Worm (Caenorhabditis elegans): ENCODE data around the gene nhr-210.

- no peak for TF ChIP-seq flt-1 (GFP tag; IDR thresholded peaks at IDR 0.05)
- no peak for TF ChIP-seq ztf-23 (GFP tag; IDR thresholded peaks at IDR 0.05)
- TF ChIP-seq med-1 (GFP tag; optimal IDR thresholded peaks at IDR 0.05; ENCODE audit: insufficient read depth), result no peak
- TF ChIP-seq klf-2 (GFP tag; conservative IDR thresholded peaks at IDR 0.05), result no peak
- no peak for TF ChIP-seq ref-1 (GFP tag; conservative IDR thresholded peaks at IDR 0.05)
- no peak for TF ChIP-seq ztf-29 (GFP tag; IDR thresholded peaks at IDR 0.05)
- no peak for TF ChIP-seq cog-1 (tag; optimal IDR thresholded peaks at IDR 0.05)
Measured at ce11 chrV:502803-503273, 16.5 kb downstream of the nhr-210 start, which contains the start of gene T01G6.10.
